Worm (Caenorhabditis elegans): ENCODE results near the gene gst-35.

- TF ChIP-seq ceh-91 (GFP tag; IDR thresholded peaks at IDR 0.05), result no peak
- TF ChIP-seq B0035.1 (tag; optimal IDR thresholded peaks at IDR 0.05), result no peak
- no peak for TF ChIP-seq T26A5.8 (tag; optimal IDR thresholded peaks at IDR 0.05)
- no peak for TF ChIP-seq ets-4 (GFP tag; optimal IDR thresholded peaks at IDR 0.05)
- TF ChIP-seq snpc-1.1 (tag; optimal IDR thresholded peaks at IDR 0.05; ENCODE audit: insufficient read depth), result no peak
- no peak for TF ChIP-seq mxl-1 (tag; optimal IDR thresholded peaks at IDR 0.05)
- no peak for TF ChIP-seq mel-28 (tag; optimal IDR thresholded peaks at IDR 0.05; ENCODE audit: borderline replicate concordance)
- TF ChIP-seq lin-35 (GFP tag; optimal IDR thresholded peaks at IDR 0.05), result no peak
- no peak for TF ChIP-seq F52B5.7 (tag; optimal IDR thresholded peaks at IDR 0.05)
These were observed 6.7 kb downstream of the gst-35 start, which contains the start of gene gst-32 for ce11 chrII:15178494-15178893.

All from whole organism, young adult.